Fruit fly (Drosophila melanogaster) whole organism, pupa: Measurements from ENCODE around the gene CG15892.

Experiments
- CG13204 ChIP-seq: fragments of 200-800 bp; sonication (Bioruptor generic); optimal IDR thresholded peaks from 2 replicates; lab custom pipeline; 2018; ENCODE audit warnings: missing biosample characterization, mild to moderate bottlenecking, missing genetic modification characterization, moderate library complexity
- CG15710 ChIP-seq: fragments of 200-800 bp; sonication (Bioruptor generic); optimal IDR thresholded peaks from 2 replicates; lab custom pipeline; 2018; ENCODE audit warnings: missing biosample characterization, mild to moderate bottlenecking, missing genetic modification characterization, moderate library complexity
- CG32121 ChIP-seq: fragments of 200-800 bp; sonication (Bioruptor generic); IDR thresholded peaks from 2 replicates; pipeline ENCODE4 v1.3.6; 2022; ENCODE audit warnings: missing biosample characterization, missing genetic modification characterization
- CG34367 ChIP-seq: fragments of 200-800 bp; sonication (Bioruptor generic); optimal IDR thresholded peaks from 2 replicates; lab custom pipeline; 2018; ENCODE audit warnings: missing biosample characterization, mild to moderate bottlenecking, missing genetic modification characterization
- CG4496 ChIP-seq: fragments of 200-800 bp; sonication (Bioruptor generic); IDR thresholded peaks from 3 replicates; pipeline ENCODE4 v1.3.6; 2022; ENCODE audit warnings: missing biosample characterization, missing genetic modification characterization
- CG8159 ChIP-seq: fragments of 200-800 bp; sonication (Bioruptor generic); optimal IDR thresholded peaks from 3 replicates; lab custom pipeline; 2018; ENCODE audit warnings: missing biosample characterization, mild to moderate bottlenecking, missing genetic modification characterization, moderate library complexity
- EcR ChIP-seq: fragments of 200-800 bp; sonication (Bioruptor generic); optimal IDR thresholded peaks from 3 replicates; lab custom pipeline; 2019; ENCODE audit warnings: missing biosample characterization, missing genetic modification characterization, mild to moderate bottlenecking, moderate library complexity, missing genetic modification reagents
- Ets98B ChIP-seq: fragments of 200-800 bp; sonication (Bioruptor generic); IDR thresholded peaks from 2 replicates; pipeline ENCODE4 v1.3.6; 2022; ENCODE audit warnings: missing biosample characterization, missing genetic modification characterization
- Pif1A ChIP-seq: fragments of 200-800 bp; sonication (Bioruptor generic); optimal IDR thresholded peaks from 3 replicates; lab custom pipeline; 2016; ENCODE audit warnings: missing biosample characterization, missing genetic modification characterization
- Pif1B ChIP-seq: fragments of 200-800 bp; sonication (Bioruptor generic); optimal IDR thresholded peaks from 3 replicates; lab custom pipeline; 2016; ENCODE audit warnings: missing biosample characterization, missing genetic modification characterization
- Snoo ChIP-seq: fragments of 200-800 bp; sonication (Bioruptor generic); optimal IDR thresholded peaks from 3 replicates; lab custom pipeline; 2017; ENCODE audit warnings: missing biosample characterization, mild to moderate bottlenecking, missing genetic modification characterization, inconsistent platforms
- fd96Ca ChIP-seq: fragments of 200-800 bp; sonication (Bioruptor generic); IDR thresholded peaks from 3 replicates; pipeline ENCODE4 v1.3.6; 2022; ENCODE audit warnings: missing biosample characterization, missing genetic modification characterization
- gl ChIP-seq: fragments of 200-800 bp; sonication (Bioruptor generic); optimal IDR thresholded peaks from 2 replicates; lab custom pipeline; 2018; ENCODE audit warnings: missing biosample characterization, mild to moderate bottlenecking, missing genetic modification characterization

dm6 chrX:6305317-6305716, 11.2 kb upstream of the CG15892 start:
- TF ChIP-seq CG15710 (tag; lab: Kevin White, UChicago) = no peak
- TF ChIP-seq CG4496 (GFP tag; lab: Robert Waterston, UW) = peak; percentile 48; the same call in 1 of the 3 replicates
- TF ChIP-seq CG34367 (tag; lab: Kevin White, UChicago) = no peak
- no peak for TF ChIP-seq fd96Ca (GFP tag; lab: Robert Waterston, UW)
- no peak for TF ChIP-seq Ets98B (GFP tag; lab: Robert Waterston, UW)
- peak; percentile 94 for TF ChIP-seq EcR (GFP tag; lab: Kevin White, UChicago)
- 0 out of 2 replicates have a peak, but pooled peaks have one; percentile 34 for TF ChIP-seq CG32121 (GFP tag; lab: Robert Waterston, UW)
- TF ChIP-seq Pif1B (GFP tag; lab: Kevin White, UChicago) = peak; percentile 24
- no peak for TF ChIP-seq CG8159
- TF ChIP-seq gl = no peak
- TF ChIP-seq Snoo (tag; lab: Kevin White, UChicago) = no peak
- peak; percentile 21 for TF ChIP-seq Pif1A (GFP tag; lab: Kevin White, UChicago)
- no peak for TF ChIP-seq CG13204
